Fruit fly (Drosophila melanogaster) whole organism, adult: ENCODE data around the gene CG31313.

Experiments used
- CG11617 ChIP-seq: fragments of 200-800 bp; sonication (Bioruptor generic); optimal IDR thresholded peaks from 2 replicates; lab custom pipeline; 2017; ENCODE audit warnings: mild to moderate bottlenecking, missing biosample characterization, missing genetic modification reagents, missing genetic modification characterization
- CG12768 ChIP-seq: fragments of 200-800 bp; sonication (Bioruptor generic); optimal IDR thresholded peaks from 2 replicates; lab custom pipeline; 2017; ENCODE audit warnings: missing biosample characterization, missing genetic modification characterization, mild to moderate bottlenecking, moderate library complexity, missing genetic modification reagents
- CG14711 ChIP-seq: fragments of 200-800 bp; sonication (Bioruptor generic); optimal IDR thresholded peaks from 2 replicates; lab custom pipeline; 2018; ENCODE audit warnings: missing biosample characterization, mild to moderate bottlenecking, missing genetic modification characterization, moderate library complexity
- CG1620 ChIP-seq: fragments of 200-800 bp; sonication (Bioruptor generic); optimal IDR thresholded peaks from 2 replicates; lab custom pipeline; 2016; ENCODE audit warnings: missing biosample characterization, missing genetic modification characterization
- CG33017 ChIP-seq: fragments of 200-800 bp; sonication (Bioruptor generic); optimal IDR thresholded peaks from 2 replicates; lab custom pipeline; 2018; ENCODE audit warnings: missing biosample characterization, mild to moderate bottlenecking, missing genetic modification characterization, moderate library complexity
- CG5204 ChIP-seq: fragments of 200-800 bp; sonication (Bioruptor generic); optimal IDR thresholded peaks from 2 replicates; lab custom pipeline; 2016; ENCODE audit warnings: missing biosample characterization, missing genetic modification characterization
- CG7045 ChIP-seq: fragments of 200-800 bp; sonication (Bioruptor generic); optimal IDR thresholded peaks from 2 replicates; lab custom pipeline; 2017; ENCODE audit warnings: missing biosample characterization, mild to moderate bottlenecking, missing genetic modification characterization
- Clk ChIP-seq: fragments of 200-800 bp; sonication (Bioruptor generic); optimal IDR thresholded peaks from 2 replicates; lab custom pipeline; 2017; ENCODE audit warnings: missing biosample characterization, missing genetic modification characterization
- Crg-1 ChIP-seq: fragments of 200-800 bp; sonication (Bioruptor generic); optimal IDR thresholded peaks from 2 replicates; lab custom pipeline; 2016; ENCODE audit warnings: missing biosample characterization, missing genetic modification characterization
- Mnt ChIP-seq: fragments of 200-800 bp; sonication (Bioruptor generic); optimal IDR thresholded peaks from 2 replicates; lab custom pipeline; 2016; ENCODE audit warnings: missing biosample characterization, mild to moderate bottlenecking, missing genetic modification characterization
- bab1 ChIP-seq: fragments of 200-800 bp; sonication (Bioruptor generic); optimal IDR thresholded peaks from 3 replicates; lab custom pipeline; 2019; ENCODE audit warnings: missing biosample characterization, mild to moderate bottlenecking, missing genetic modification characterization, moderate library complexity
- cic ChIP-seq: fragments of 200-800 bp; sonication (Bioruptor generic); optimal IDR thresholded peaks from 2 replicates; lab custom pipeline; 2017; ENCODE audit warnings: missing biosample characterization, mild to moderate bottlenecking, missing genetic modification characterization, moderate library complexity
- cnc ChIP-seq, 2 experiments: fragments of >200 bp; optimal IDR thresholded peaks; 2 replicates each; lab custom pipeline; 2017
- kay ChIP-seq: fragments of 200-800 bp; sonication (Bioruptor generic); peaks from one replicate; lab custom pipeline; 2016; ENCODE audit warnings: missing biosample characterization, missing genetic modification characterization, borderline replicate concordance
- ovo ChIP-seq: fragments of 200-800 bp; sonication (Bioruptor generic); optimal IDR thresholded peaks from 2 replicates; lab custom pipeline; 2016; ENCODE audit warnings: missing biosample characterization, missing genetic modification characterization
- pad ChIP-seq: fragments of 200-800 bp; sonication (Bioruptor generic); optimal IDR thresholded peaks from 3 replicates; lab custom pipeline; 2017; ENCODE audit warnings: missing biosample characterization, missing genetic modification characterization, mild to moderate bottlenecking, moderate library complexity, missing genetic modification reagents
- tj ChIP-seq: fragments of 200-800 bp; sonication (Bioruptor generic); optimal IDR thresholded peaks from 3 replicates; lab custom pipeline; 2017; ENCODE audit warnings: missing biosample characterization, mild to moderate bottlenecking, missing genetic modification characterization, moderate library complexity
- toe ChIP-seq: fragments of 200-800 bp; sonication (Bioruptor generic); optimal IDR thresholded peaks from 2 replicates; lab custom pipeline; 2016; ENCODE audit warnings: missing biosample characterization, missing genetic modification characterization

CG31313 gene

dm6 chr3R:14526657-14527056 is 40.6 kb downstream of the CG31313 start:
- no peak for TF ChIP-seq CG1620 (GFP tag; lab: Kevin White, UChicago)
- TF ChIP-seq CG14711 (tag; lab: Kevin White, UChicago): no peak
- TF ChIP-seq tj: no peak
- TF ChIP-seq CG7045 (GFP tag; lab: Kevin White, UChicago): no peak
- no peak for TF ChIP-seq ovo (GFP tag; lab: Kevin White, UChicago)
- no peak for TF ChIP-seq CG33017 (tag; lab: Kevin White, UChicago)
- no peak for TF ChIP-seq toe (GFP tag; lab: Kevin White, UChicago)
- no peak for TF ChIP-seq Crg-1 (GFP tag; lab: Kevin White, UChicago)
- no peak for TF ChIP-seq Mnt (GFP tag; lab: Kevin White, UChicago)
- TF ChIP-seq kay (GFP tag; lab: Kevin White, UChicago): no peak

- TF ChIP-seq CG33017 (tag; lab: Kevin White, UChicago): no peak
- no peak for TF ChIP-seq tj
- TF ChIP-seq bab1 (GFP tag; lab: Kevin White, UChicago): no peak
- no peak for TF ChIP-seq kay (GFP tag; lab: Kevin White, UChicago)
- no peak for TF ChIP-seq CG1620 (GFP tag; lab: Kevin White, UChicago)
- TF ChIP-seq Crg-1 (GFP tag; lab: Kevin White, UChicago): no peak
- no peak for TF ChIP-seq pad (GFP tag; lab: Kevin White, UChicago)
- no peak for TF ChIP-seq Clk
- TF ChIP-seq ovo (GFP tag; lab: Kevin White, UChicago): no peak
- TF ChIP-seq CG7045 (GFP tag; lab: Kevin White, UChicago): no peak
- TF ChIP-seq CG5204: no peak
- no peak for TF ChIP-seq CG11617
- TF ChIP-seq CG12768: no peak
- TF ChIP-seq cic (GFP tag; lab: Kevin White, UChicago): no peak
- no peak for TF ChIP-seq toe (GFP tag; lab: Kevin White, UChicago)
Measured at dm6 chr3R:14520749-14521148, 46.5 kb downstream of the CG31313 start, which contains the start of gene Cyp313a1. Gene Cyp313a1, plus strand, starts transcription at chr3R:14521049.

dm6 chr3R:14516742-14517141 is 50.5 kb downstream of the CG31313 start, which contains the start of gene CG34273:
Gene CG34273, plus strand, starts transcription at chr3R:14517042.
- TF ChIP-seq cnc (optimal IDR thresholded peaks at IDR 0.05; lab: Kevin White, UChicago): no peak
- TF ChIP-seq cic (GFP tag; lab: Kevin White, UChicago): no peak
- TF ChIP-seq CG14711 (tag; lab: Kevin White, UChicago): no peak
- no peak for TF ChIP-seq CG1620 (GFP tag; lab: Kevin White, UChicago)
- no peak for TF ChIP-seq ovo (GFP tag; lab: Kevin White, UChicago)
- TF ChIP-seq Crg-1 (GFP tag; lab: Kevin White, UChicago): no peak
- no peak for TF ChIP-seq CG11617
- no peak for TF ChIP-seq tj
- no peak for TF ChIP-seq toe (GFP tag; lab: Kevin White, UChicago)
